Worm (Caenorhabditis elegans) whole organism, L1 larva: ENCODE results near the gene M04D8.8.

Experiments
- C04F5.9 ChIP-seq: sonication (generic microtip); optimal IDR thresholded peaks from 2 replicates; lab custom pipeline; 2016; ENCODE audit warnings: missing genetic modification characterization, missing compliant biosample characterization
- C16A3.4 ChIP-seq: fragments of 150-350 bp; optimal IDR thresholded peaks from 2 replicates; lab custom pipeline; 2014; ENCODE audit warnings: missing biosample characterization, missing genetic modification characterization
- F16B12.6 ChIP-seq: fragments of 150-350 bp; optimal IDR thresholded peaks from 2 replicates; lab custom pipeline; 2014; ENCODE audit warnings: missing biosample characterization, missing genetic modification characterization
- alr-1 ChIP-seq: fragments of 200-800 bp; sonication (Bioruptor generic); optimal IDR thresholded peaks from 2 replicates; lab custom pipeline; 2018; ENCODE audit warnings: borderline replicate concordance, mild to moderate bottlenecking, missing genetic modification characterization, missing compliant biosample characterization
- blmp-1 ChIP-seq: fragments of 150-350 bp; optimal IDR thresholded peaks from 2 replicates; lab custom pipeline; 2014; ENCODE audit warnings: missing biosample characterization, missing genetic modification characterization
- ceh-82 ChIP-seq, 3 experiments: fragments of 150-350 bp in 1 of 3; sonication (generic microtip) in 2 of 3; optimal IDR thresholded peaks; 2 replicates each; lab custom pipeline; 2014 to 2017; ENCODE audit warnings: missing biosample characterization in 3 of 3, missing genetic modification characterization in 3 of 3
- ceh-88 ChIP-seq: fragments of 200-800 bp; sonication (Bioruptor generic); IDR thresholded peaks from 2 replicates; pipeline ENCODE4 v1.3.6; 2022; ENCODE audit warnings: missing genetic modification characterization, missing compliant biosample characterization
- ces-1 ChIP-seq: fragments of 150-350 bp; optimal IDR thresholded peaks from 2 replicates; lab custom pipeline; 2014; ENCODE audit warnings: missing biosample characterization, missing genetic modification reagents, missing genetic modification characterization
- dpl-1 ChIP-seq, 3 experiments: fragments of 150-350 bp in 2 of 3; sonication (generic microtip) in 1 of 3; optimal IDR thresholded peaks; 2 replicates each; lab custom pipeline; 2014 to 2017; ENCODE audit warnings: missing biosample characterization in 3 of 3, missing genetic modification characterization in 3 of 3, missing genetic modification reagents in 3 of 3
- dsc-1 ChIP-seq: sonication (generic microtip); optimal IDR thresholded peaks from 2 replicates; lab custom pipeline; 2016; ENCODE audit warnings: mild to moderate bottlenecking, missing genetic modification characterization, missing compliant biosample characterization
- efl-1 ChIP-seq, 4 experiments: fragments of 150-350 bp; optimal IDR thresholded peaks in 3 of 4; peaks in 1 of 4; 1 replicate in 1 of 4; 2 replicates in 3 of 4; lab custom pipeline; 2014; ENCODE audit warnings: missing biosample characterization in 2 of 4, missing genetic modification characterization in 2 of 4, missing genetic modification reagents in 2 of 4
- efl-3 ChIP-seq: fragments of 200-800 bp; sonication (Bioruptor generic); optimal IDR thresholded peaks from 2 replicates; lab custom pipeline; 2018; ENCODE audit warnings: mild to moderate bottlenecking, missing genetic modification characterization, missing compliant biosample characterization
- egl-13 ChIP-seq: sonication (generic microtip); optimal IDR thresholded peaks from 2 replicates; lab custom pipeline; 2016; ENCODE audit warnings: missing genotype, missing genetic modification reagents, missing genetic modification characterization, missing compliant biosample characterization
- elt-3 ChIP-seq, 6 experiments: fragments of 150-350 bp in 1 of 6; sonication (generic microtip); optimal IDR thresholded peaks; 2 replicates each; lab custom pipeline; 2017 to 2018; ENCODE audit warnings: missing biosample characterization in 6 of 6, missing genetic modification characterization in 6 of 6, inconsistent platforms in 1 of 6
- ets-5 ChIP-seq: fragments of 200-800 bp; sonication (Bioruptor generic); IDR thresholded peaks from 2 replicates; pipeline ENCODE4 v1.3.6; 2022; ENCODE audit warnings: missing genetic modification characterization, missing compliant biosample characterization
- fkh-10 ChIP-seq: sonication (generic microtip); optimal IDR thresholded peaks from 2 replicates; lab custom pipeline; 2017; ENCODE audit warnings: missing biosample characterization, missing genetic modification reagents, missing genetic modification characterization
- fkh-8 ChIP-seq: sonication (generic microtip); optimal IDR thresholded peaks from 2 replicates; lab custom pipeline; 2016; ENCODE audit warnings: mild to moderate bottlenecking, missing genetic modification characterization, missing compliant biosample characterization
- fos-1 ChIP-seq: fragments of 150-350 bp; optimal IDR thresholded peaks from 2 replicates; lab custom pipeline; 2014; ENCODE audit warnings: missing biosample characterization, missing genetic modification characterization
- isw-1 ChIP-seq: fragments of 200-800 bp; sonication (Bioruptor generic); IDR thresholded peaks from 2 replicates; pipeline ENCODE4 v1.3.6; 2022; ENCODE audit warnings: missing genetic modification characterization, missing compliant biosample characterization
- lin-14 ChIP-seq: fragments of 200-800 bp; sonication (Bioruptor generic); optimal IDR thresholded peaks from 2 replicates; lab custom pipeline; 2018; ENCODE audit warnings: mild to moderate bottlenecking, missing genetic modification characterization, moderate library complexity, missing compliant biosample characterization
- lin-35 ChIP-seq, 2 experiments: fragments of 150-350 bp; optimal IDR thresholded peaks; 2 replicates each; lab custom pipeline; 2014; ENCODE audit warnings: missing biosample characterization in 2 of 2, missing genetic modification characterization in 2 of 2, missing genetic modification reagents in 2 of 2
- lsy-2 ChIP-seq, 2 experiments: fragments of 150-350 bp; optimal IDR thresholded peaks; 2 replicates each; lab custom pipeline; 2014; ENCODE audit warnings: missing biosample characterization in 2 of 2, missing genetic modification characterization in 2 of 2
- mdl-1 ChIP-seq, 2 experiments: fragments of 150-350 bp; optimal IDR thresholded peaks; 2 replicates each; lab custom pipeline; 2014 to 2017; ENCODE audit warnings: missing biosample characterization in 2 of 2, missing genetic modification characterization in 2 of 2, inconsistent platforms in 1 of 2
- mep-1 ChIP-seq: fragments of 150-350 bp; optimal IDR thresholded peaks from 2 replicates; lab custom pipeline; 2014; ENCODE audit warnings: missing biosample characterization, missing genetic modification characterization
- nhr-11 ChIP-seq: fragments of 150-350 bp; optimal IDR thresholded peaks from 2 replicates; lab custom pipeline; 2014; ENCODE audit warnings: missing biosample characterization, missing genetic modification characterization
- nhr-28 ChIP-seq: fragments of 150-350 bp; optimal IDR thresholded peaks from 2 replicates; lab custom pipeline; 2014; ENCODE audit warnings: missing biosample characterization, missing genetic modification characterization
- nhr-47 ChIP-seq: sonication (generic microtip); optimal IDR thresholded peaks from 2 replicates; lab custom pipeline; 2016; ENCODE audit warnings: mild to moderate bottlenecking, missing genetic modification characterization, moderate library complexity, missing compliant biosample characterization
- nhr-71 ChIP-seq: sonication (generic microtip); optimal IDR thresholded peaks from 2 replicates; lab custom pipeline; 2016; ENCODE audit warnings: mild to moderate bottlenecking, missing genetic modification characterization, moderate library complexity, missing compliant biosample characterization
- nhr-76 ChIP-seq: sonication (generic microtip); optimal IDR thresholded peaks from 2 replicates; lab custom pipeline; 2017; ENCODE audit warnings: missing biosample characterization, missing genetic modification characterization
- nhr-90 ChIP-seq: sonication (generic microtip); optimal IDR thresholded peaks from 2 replicates; lab custom pipeline; 2016; ENCODE audit warnings: mild to moderate bottlenecking, missing genetic modification characterization, missing compliant biosample characterization; ENCODE audit not compliant: poor library complexity
- pax-3 ChIP-seq: fragments of 200-800 bp; sonication (Bioruptor generic); optimal IDR thresholded peaks from 2 replicates; lab custom pipeline; 2018; ENCODE audit warnings: mild to moderate bottlenecking, missing genetic modification characterization, moderate library complexity, missing compliant biosample characterization
- rnt-1 ChIP-seq: sonication (generic microtip); optimal IDR thresholded peaks from 2 replicates; lab custom pipeline; 2016; ENCODE audit warnings: mild to moderate bottlenecking, missing genetic modification characterization, moderate library complexity, missing compliant biosample characterization
- skn-1 ChIP-seq: fragments of 150-350 bp; optimal IDR thresholded peaks from 2 replicates; lab custom pipeline; 2014; ENCODE audit warnings: missing biosample characterization, missing genetic modification characterization
- snpc-4 ChIP-seq: fragments of 150-350 bp; optimal IDR thresholded peaks from 2 replicates; lab custom pipeline; 2014; ENCODE audit warnings: missing biosample characterization, missing genetic modification characterization
- snu-23 ChIP-seq: sonication (generic microtip); optimal IDR thresholded peaks from 2 replicates; lab custom pipeline; 2016; ENCODE audit warnings: missing genetic modification characterization, missing compliant biosample characterization
- sptf-1 ChIP-seq: fragments of 150-350 bp; optimal IDR thresholded peaks from 2 replicates; lab custom pipeline; 2014; ENCODE audit warnings: missing biosample characterization, missing genetic modification characterization
- sup-37 ChIP-seq: fragments of 200-800 bp; sonication (Bioruptor generic); optimal IDR thresholded peaks from 2 replicates; lab custom pipeline; 2018; ENCODE audit warnings: mild to moderate bottlenecking, missing genetic modification characterization, missing compliant biosample characterization
- swsn-7 ChIP-seq: sonication (generic microtip); optimal IDR thresholded peaks from 2 replicates; lab custom pipeline; 2016; ENCODE audit warnings: missing genetic modification characterization, missing compliant biosample characterization
- tbx-2 ChIP-seq: sonication (generic microtip); optimal IDR thresholded peaks from 2 replicates; lab custom pipeline; 2016; ENCODE audit warnings: missing genetic modification characterization, missing compliant biosample characterization
- unc-130 ChIP-seq: fragments of 150-350 bp; optimal IDR thresholded peaks from 2 replicates; lab custom pipeline; 2017; ENCODE audit warnings: missing biosample characterization, missing genetic modification characterization, inconsistent platforms
- unc-86 ChIP-seq: sonication (generic microtip); optimal IDR thresholded peaks from 2 replicates; lab custom pipeline; 2016; ENCODE audit warnings: missing genetic modification characterization, missing compliant biosample characterization
- unc-98 ChIP-seq: fragments of 200-800 bp; sonication (Bioruptor generic); IDR thresholded peaks from 2 replicates; pipeline ENCODE4 v1.3.6; 2022; ENCODE audit warnings: missing genetic modification characterization, missing compliant biosample characterization
- xbp-1 ChIP-seq: sonication (generic microtip); optimal IDR thresholded peaks from 2 replicates; lab custom pipeline; 2016; ENCODE audit warnings: missing genetic modification characterization, missing compliant biosample characterization
- zip-4 ChIP-seq: fragments of 200-800 bp; sonication (Bioruptor generic); optimal IDR thresholded peaks from 2 replicates; lab custom pipeline; 2018; ENCODE audit warnings: mild to moderate bottlenecking, missing genetic modification characterization, moderate library complexity, missing compliant biosample characterization
- ztf-4 ChIP-seq: fragments of 150-350 bp; optimal IDR thresholded peaks from 2 replicates; lab custom pipeline; 2014; ENCODE audit warnings: missing biosample characterization, missing genetic modification characterization

M04D8.8 gene

DNA sequence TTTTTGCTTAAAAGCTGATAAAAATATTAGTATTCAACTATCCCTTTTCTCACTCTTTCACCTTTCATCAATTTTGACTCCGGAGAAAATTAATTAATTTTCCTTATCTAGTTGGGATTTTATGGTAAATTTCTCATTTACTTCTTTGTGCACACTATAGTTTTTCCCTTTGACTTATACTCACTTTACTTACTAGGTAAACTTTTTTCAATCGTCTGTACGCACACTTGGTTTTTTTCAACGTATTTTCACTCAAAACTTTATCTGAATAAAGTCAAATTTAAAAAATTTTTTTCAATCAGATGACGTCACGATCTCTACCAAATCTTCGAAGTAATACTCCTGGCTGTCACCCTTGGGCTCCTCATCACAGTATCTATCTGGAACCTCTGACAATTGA, 21.8 kb upstream of the M04D8.8 start, which contains the start of gene C05B5.16:
C05B5.16 (plus strand) TSS at position 301 of the 400 bp plus-strand sequence.
- no peak for TF ChIP-seq elt-3 (tag; optimal IDR thresholded peaks at IDR 0.05; lab: Kevin White, UChicago)
- no peak for TF ChIP-seq pax-3
- no peak for TF ChIP-seq sptf-1
- no peak for TF ChIP-seq ceh-88 (GFP tag; lab: Robert Waterston, UW)
- TF ChIP-seq mep-1 (tag; lab: Kevin White, UChicago): no peak
- no peak for TF ChIP-seq fkh-10 (GFP tag; lab: Kevin White, UChicago)

DNA sequence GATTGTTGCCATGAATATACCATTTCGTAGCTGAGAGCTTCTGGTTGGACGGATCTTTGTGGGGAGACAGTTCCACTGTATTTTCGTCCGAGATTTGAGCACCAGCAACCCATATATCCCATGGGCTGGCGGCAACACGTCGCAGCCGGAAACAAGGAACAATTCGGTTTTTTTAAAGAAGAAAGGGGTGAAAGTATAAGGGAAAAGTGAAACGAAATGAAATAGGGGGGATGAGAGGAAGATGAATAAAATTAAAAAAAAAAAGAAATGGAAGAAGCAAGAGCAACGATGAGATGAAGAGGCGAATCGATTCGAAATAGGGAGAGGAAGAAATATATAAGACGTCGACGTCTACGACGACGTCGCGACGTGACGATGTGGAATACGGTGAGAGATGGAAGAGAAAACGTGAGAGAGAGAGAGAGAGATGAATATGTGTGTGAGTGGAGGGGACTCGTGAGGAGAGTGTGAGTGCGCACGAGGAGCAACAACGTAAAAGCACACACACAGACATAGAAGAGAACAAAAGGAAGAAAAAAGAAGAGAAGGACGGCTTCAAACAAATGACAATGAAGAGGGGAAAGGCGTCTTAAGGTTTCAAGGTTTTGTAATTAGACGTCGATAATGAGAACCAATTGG, 17.4 kb upstream of the M04D8.8 start, which contains the start of gene rgs-1:
rgs-1 (minus strand) TSS at position 146 of the 639 bp plus-strand sequence.
- TF ChIP-seq tbx-2 (peak; percentile 33), rnt-1 (tag; lab: Kevin White, UChicago) (no peak), nhr-90 (tag; lab: Kevin White, UChicago) (no peak), skn-1 (tag; lab: Kevin White, UChicago) (peak; percentile 24), sup-37 (GFP tag; lab: Kevin White, UChicago) (no peak), C04F5.9 (no peak), efl-1 (optimal IDR thresholded peaks at IDR 0.05; lab: Kevin White, UChicago) (peak; percentile 38 to 49), efl-1 (GFP tag; optimal IDR thresholded peaks at IDR 0.05 in 1 of 2; lab: Kevin White, UChicago) (no peak), alr-1 (tag; lab: Kevin White, UChicago) (no peak), lin-35 (GFP tag; optimal IDR thresholded peaks at IDR 0.05; lab: Kevin White, UChicago) (peak in 1 of 2 experiments; percentile 55), sptf-1 (no peak), nhr-11 (tag; lab: Kevin White, UChicago) (no peak), F16B12.6 (no peak), zip-4 (GFP tag; lab: Kevin White, UChicago) (no peak), elt-3 (tag; optimal IDR thresholded peaks at IDR 0.05; lab: Kevin White, UChicago) (no peak), lsy-2 (tag; optimal IDR thresholded peaks at IDR 0.05; lab: Kevin White, UChicago) (peak; percentile 7 to 46), mep-1 (tag; lab: Kevin White, UChicago) (peak; percentile 49), dpl-1 (GFP tag; optimal IDR thresholded peaks at IDR 0.05; lab: Kevin White, UChicago) (peak in 1 of 3 experiments; percentile 13), nhr-76 (tag; lab: Kevin White, UChicago) (no peak), ets-5 (GFP tag; lab: Robert Waterston, UW) (no peak), ceh-82 (tag; optimal IDR thresholded peaks at IDR 0.05; lab: Kevin White, UChicago) (peak; percentile 3 to 76 (median 11)), C16A3.4 (tag; lab: Kevin White, UChicago) (no peak), nhr-47 (tag; lab: Kevin White, UChicago) (peak; percentile 61), fkh-8 (tag; lab: Kevin White, UChicago) (peak; percentile 79), dsc-1 (tag; lab: Kevin White, UChicago) (peak; percentile 61), snpc-4 (peak; percentile 34), xbp-1 (peak; percentile 49), lin-14 (GFP tag; lab: Kevin White, UChicago) (peak; percentile 82), fkh-10 (GFP tag; lab: Kevin White, UChicago) (peak; percentile 61), unc-130 (tag; lab: Kevin White, UChicago) (no peak), fos-1 (no peak), ztf-4 (tag; lab: Kevin White, UChicago) (no peak), mdl-1 (tag; optimal IDR thresholded peaks at IDR 0.05; lab: Kevin White, UChicago) (peak in 1 of 2 experiments; percentile 4), nhr-71 (peak; percentile 75), nhr-28 (tag; lab: Kevin White, UChicago) (no peak), swsn-7 (tag; lab: Kevin White, UChicago) (peak; percentile 43), ces-1 (GFP tag; lab: Kevin White, UChicago) (no peak), unc-98 (GFP tag; lab: Robert Waterston, UW) (no peak), egl-13 (tag; lab: Kevin White, UChicago) (peak; percentile 10), unc-86 (tag; lab: Kevin White, UChicago) (peak; percentile 74), snu-23 (GFP tag; lab: Kevin White, UChicago) (peak; percentile 55), blmp-1 (tag; lab: Kevin White, UChicago) (no peak), efl-3 (GFP tag; lab: Kevin White, UChicago) (no peak), isw-1 (GFP tag; lab: Robert Waterston, UW) (0 out of 2 replicates have a peak, but pooled peaks have one; percentile 6)
